Worm (Caenorhabditis elegans) whole organism, midembryonic: Measurements from ENCODE around the gene best-5.

ENCODE experiments used
- T22C8.4 ChIP-seq: fragments of 200-800 bp; sonication (Bioruptor generic); IDR thresholded peaks from 2 replicates; pipeline ENCODE4 v1.3.6; 2022; ENCODE audit warnings: missing genetic modification characterization, missing compliant biosample characterization
- cog-1 ChIP-seq: sonication (generic microtip); optimal IDR thresholded peaks from 2 replicates; lab custom pipeline; 2016; ENCODE audit warnings: missing genetic modification characterization, missing compliant biosample characterization
- flt-1 ChIP-seq: fragments of 200-800 bp; sonication (Bioruptor generic); IDR thresholded peaks from 2 replicates; pipeline ENCODE4 v1.3.6; 2022; ENCODE audit warnings: missing genetic modification characterization, missing compliant biosample characterization
- klf-2 ChIP-seq: fragments of 200-800 bp; sonication (Bioruptor generic); conservative IDR thresholded peaks from 2 replicates; pipeline ENCODE4 v1.3.6; 2022; ENCODE audit warnings: missing genetic modification reagents, missing genetic modification characterization, missing compliant biosample characterization
- med-1 ChIP-seq: sonication (generic microtip); optimal IDR thresholded peaks from 2 replicates; lab custom pipeline; 2017; ENCODE audit warnings: missing genetic modification characterization, mild to moderate bottlenecking, missing compliant biosample characterization, antibody characterized with exemption, missing genetic modification reagents; ENCODE audit not compliant: insufficient read depth
- ref-1 ChIP-seq: fragments of 200-800 bp; sonication (Bioruptor generic); conservative IDR thresholded peaks from 2 replicates; pipeline ENCODE4 v1.3.6; 2022; ENCODE audit warnings: missing genetic modification reagents, missing genetic modification characterization, missing compliant biosample characterization
- tab-1 ChIP-seq: fragments of 200-800 bp; sonication (Bioruptor generic); IDR thresholded peaks from 2 replicates; pipeline ENCODE4 v1.3.6; 2022; ENCODE audit warnings: missing genetic modification characterization, missing compliant biosample characterization
- ztf-23 ChIP-seq: fragments of 200-800 bp; sonication (Bioruptor generic); IDR thresholded peaks from 2 replicates; pipeline ENCODE4 v1.3.6; 2022; ENCODE audit warnings: missing genetic modification reagents, missing genetic modification characterization, missing compliant biosample characterization
- ztf-29 ChIP-seq: fragments of 200-800 bp; sonication (Bioruptor generic); IDR thresholded peaks from 2 replicates; pipeline ENCODE4 v1.3.6; 2022; ENCODE audit warnings: missing genetic modification reagents, missing genetic modification characterization, missing compliant biosample characterization

best-5 gene

ce11 chrIII:9690044-9690443 lies at the start of gene best-5:
best-5 (minus strand) TSS chrIII:9690253.
- TF ChIP-seq flt-1 (GFP tag; lab: Robert Waterston, UW), result no peak
- no peak for TF ChIP-seq ref-1 (GFP tag; lab: Robert Waterston, UW)
- TF ChIP-seq T22C8.4 (GFP tag; lab: Robert Waterston, UW), result no peak
- no peak for TF ChIP-seq ztf-23 (GFP tag; lab: Robert Waterston, UW)
- TF ChIP-seq cog-1 (tag; lab: Kevin White, UChicago), result no peak
- no peak for TF ChIP-seq tab-1 (GFP tag; lab: Robert Waterston, UW)
- TF ChIP-seq med-1 (GFP tag; lab: Kevin White, UChicago), result no peak
- no peak for TF ChIP-seq ztf-29 (GFP tag; lab: Robert Waterston, UW)
- no peak for TF ChIP-seq klf-2 (GFP tag; lab: Robert Waterston, UW)

- TF ChIP-seq ztf-29 (GFP tag; lab: Robert Waterston, UW) (no peak), med-1 (GFP tag; lab: Kevin White, UChicago) (no peak), flt-1 (GFP tag; lab: Robert Waterston, UW) (no peak), ref-1 (GFP tag; lab: Robert Waterston, UW) (no peak), ztf-23 (GFP tag; lab: Robert Waterston, UW) (no peak), tab-1 (GFP tag; lab: Robert Waterston, UW) (no peak), T22C8.4 (GFP tag; lab: Robert Waterston, UW) (no peak), klf-2 (GFP tag; lab: Robert Waterston, UW) (no peak), cog-1 (tag; lab: Kevin White, UChicago) (no peak)
Measured at ce11 chrIII:9738954-9739353, 48.9 kb upstream of the best-5 start, which contains the start of gene hlh-4. hlh-4 (minus strand) TSS chrIII:9739054.

- TF ChIP-seq ztf-29 (GFP tag; lab: Robert Waterston, UW), result no peak
- TF ChIP-seq med-1 (GFP tag; lab: Kevin White, UChicago), result no peak
- no peak for TF ChIP-seq ztf-23 (GFP tag; lab: Robert Waterston, UW)
- TF ChIP-seq cog-1 (tag; lab: Kevin White, UChicago), result no peak
- no peak for TF ChIP-seq flt-1 (GFP tag; lab: Robert Waterston, UW)
- no peak for TF ChIP-seq T22C8.4 (GFP tag; lab: Robert Waterston, UW)
- TF ChIP-seq tab-1 (GFP tag; lab: Robert Waterston, UW), result no peak
Measured at ce11 chrIII:9735857-9736256, 45.8 kb upstream of the best-5 start, which contains the start of gene dao-6. dao-6 (minus strand) TSS chrIII:9736201.

ce11 chrIII:9734030-9734429 lies 44.0 kb upstream of the best-5 start:
- TF ChIP-seq klf-2 (GFP tag; lab: Robert Waterston, UW) (no peak), ztf-23 (GFP tag; lab: Robert Waterston, UW) (no peak), tab-1 (GFP tag; lab: Robert Waterston, UW) (no peak), cog-1 (tag; lab: Kevin White, UChicago) (no peak), ref-1 (GFP tag; lab: Robert Waterston, UW) (no peak), T22C8.4 (GFP tag; lab: Robert Waterston, UW) (no peak), ztf-29 (GFP tag; lab: Robert Waterston, UW) (no peak), flt-1 (GFP tag; lab: Robert Waterston, UW) (no peak), med-1 (GFP tag; lab: Kevin White, UChicago) (no peak)

ce11 chrIII:9733333-9733732 lies 43.3 kb upstream of the best-5 start:
- no peak for TF ChIP-seq cog-1 (tag; lab: Kevin White, UChicago)
- TF ChIP-seq tab-1 (GFP tag; lab: Robert Waterston, UW), result no peak
- TF ChIP-seq T22C8.4 (GFP tag; lab: Robert Waterston, UW), result no peak
- no peak for TF ChIP-seq ref-1 (GFP tag; lab: Robert Waterston, UW)
- no peak for TF ChIP-seq ztf-29 (GFP tag; lab: Robert Waterston, UW)

ce11 chrIII:9731313-9731912 lies 41.4 kb upstream of the best-5 start:
- TF ChIP-seq T22C8.4 (GFP tag; lab: Robert Waterston, UW) (no peak), ztf-29 (GFP tag; lab: Robert Waterston, UW) (no peak), med-1 (GFP tag; lab: Kevin White, UChicago) (no peak), klf-2 (GFP tag; lab: Robert Waterston, UW) (no peak), tab-1 (GFP tag; lab: Robert Waterston, UW) (no peak), flt-1 (GFP tag; lab: Robert Waterston, UW) (no peak), ztf-23 (GFP tag; lab: Robert Waterston, UW) (no peak), cog-1 (tag; lab: Kevin White, UChicago) (no peak), ref-1 (GFP tag; lab: Robert Waterston, UW) (no peak)

ce11 chrIII:9730407-9730806 lies 40.4 kb upstream of the best-5 start:
- TF ChIP-seq ref-1 (GFP tag; lab: Robert Waterston, UW), result no peak
- no peak for TF ChIP-seq T22C8.4 (GFP tag; lab: Robert Waterston, UW)
- TF ChIP-seq klf-2 (GFP tag; lab: Robert Waterston, UW), result no peak
- no peak for TF ChIP-seq tab-1 (GFP tag; lab: Robert Waterston, UW)
- no peak for TF ChIP-seq flt-1 (GFP tag; lab: Robert Waterston, UW)
- TF ChIP-seq ztf-23 (GFP tag; lab: Robert Waterston, UW), result no peak
- no peak for TF ChIP-seq cog-1 (tag; lab: Kevin White, UChicago)

- no peak for TF ChIP-seq ref-1 (GFP tag; lab: Robert Waterston, UW)
- TF ChIP-seq ztf-29 (GFP tag; lab: Robert Waterston, UW), result no peak
- TF ChIP-seq ztf-23 (GFP tag; lab: Robert Waterston, UW), result no peak
- TF ChIP-seq T22C8.4 (GFP tag; lab: Robert Waterston, UW), result no peak
- TF ChIP-seq tab-1 (GFP tag; lab: Robert Waterston, UW), result no peak
- no peak for TF ChIP-seq med-1 (GFP tag; lab: Kevin White, UChicago)
- TF ChIP-seq flt-1 (GFP tag; lab: Robert Waterston, UW), result no peak
- no peak for TF ChIP-seq klf-2 (GFP tag; lab: Robert Waterston, UW)
Measured at ce11 chrIII:9727439-9727838, 37.4 kb upstream of the best-5 start, which contains the start of gene C07A9.12. C07A9.12 (minus strand) TSS chrIII:9727539.

ce11 chrIII:9725114-9725513 lies 35.1 kb upstream of the best-5 start, which contains the start of gene clec-162:
clec-162 (minus strand) TSS chrIII:9725214.
- no peak for TF ChIP-seq ref-1 (GFP tag; lab: Robert Waterston, UW)
- no peak for TF ChIP-seq klf-2 (GFP tag; lab: Robert Waterston, UW)
- no peak for TF ChIP-seq tab-1 (GFP tag; lab: Robert Waterston, UW)
- TF ChIP-seq ztf-23 (GFP tag; lab: Robert Waterston, UW), result no peak
- no peak for TF ChIP-seq cog-1 (tag; lab: Kevin White, UChicago)
- TF ChIP-seq T22C8.4 (GFP tag; lab: Robert Waterston, UW), result no peak
- TF ChIP-seq med-1 (GFP tag; lab: Kevin White, UChicago), result no peak
- no peak for TF ChIP-seq ztf-29 (GFP tag; lab: Robert Waterston, UW)
- no peak for TF ChIP-seq flt-1 (GFP tag; lab: Robert Waterston, UW)
